Fruit fly (Drosophila melanogaster): Measurements from ENCODE around the gene Smg6.

The Smg6 gene

DNA sequence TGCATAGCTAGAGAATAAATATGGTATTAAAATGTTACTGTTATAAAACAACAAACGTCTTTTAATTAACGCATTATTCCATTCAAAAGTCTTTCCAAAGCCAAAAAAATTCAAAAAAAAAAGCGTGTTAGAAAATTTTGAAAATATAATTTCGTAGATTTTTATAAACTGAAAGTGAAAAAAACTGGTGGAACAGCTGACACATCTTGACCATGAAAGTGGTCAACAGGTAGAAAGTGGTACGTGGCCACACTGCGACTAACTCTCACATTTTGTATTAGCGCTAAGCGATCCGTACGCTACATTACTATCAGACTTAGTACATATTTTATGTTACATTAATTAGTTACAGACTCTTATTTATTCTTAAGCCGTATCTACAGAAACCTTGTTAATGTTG lies 37.6 kb upstream of the Smg6 start, which contains the start of gene CG11836:
Gene CG11836, plus strand, starts transcription at position 256 of the 400 bp plus-strand sequence.
- no peak for TF ChIP-seq CG33017 (tag; optimal IDR thresholded peaks at IDR 0.05)
- TF ChIP-seq CG1620 (GFP tag; optimal IDR thresholded peaks at IDR 0.05) = no peak
- TF ChIP-seq kay (GFP tag; ENCODE audit: borderline replicate concordance) = no peak
- no peak for TF ChIP-seq cnc (optimal IDR thresholded peaks at IDR 0.05)
- no peak for TF ChIP-seq tj (GFP tag; optimal IDR thresholded peaks at IDR 0.05)
- TF ChIP-seq toe (GFP tag; optimal IDR thresholded peaks at IDR 0.05) = no peak
- no peak for TF ChIP-seq Crg-1 (GFP tag; optimal IDR thresholded peaks at IDR 0.05)
- no peak for TF ChIP-seq ovo (GFP tag; optimal IDR thresholded peaks at IDR 0.05)
- TF ChIP-seq CG7045 (GFP tag; optimal IDR thresholded peaks at IDR 0.05) = no peak
- no peak for TF ChIP-seq CG11617 (GFP tag; optimal IDR thresholded peaks at IDR 0.05)
- no peak for TF ChIP-seq Mnt (GFP tag; optimal IDR thresholded peaks at IDR 0.05)
- TF ChIP-seq pad (GFP tag; optimal IDR thresholded peaks at IDR 0.05) = no peak
- TF ChIP-seq CG5204 (GFP tag; optimal IDR thresholded peaks at IDR 0.05) = no peak
- no peak for TF ChIP-seq bab1 (GFP tag; optimal IDR thresholded peaks at IDR 0.05)
- TF ChIP-seq cic (GFP tag; optimal IDR thresholded peaks at IDR 0.05) = no peak
- no peak for TF ChIP-seq Clk (GFP tag; optimal IDR thresholded peaks at IDR 0.05)
- TF ChIP-seq Hr96 (GFP tag; optimal IDR thresholded peaks at IDR 0.05) = no peak
- no peak for TF ChIP-seq CG7101 (tag; optimal IDR thresholded peaks at IDR 0.05)

dm6 chr3R:25069569-25069968 lies 36.3 kb upstream of the Smg6 start, which contains the start of the genes Stt3B and CG11839:
Gene Stt3B (minus strand): TSS chr3R:25069637.
Gene CG11839 (plus strand): TSS chr3R:25069927.
- TF ChIP-seq CG14711 (tag; optimal IDR thresholded peaks at IDR 0.05) (peak; percentile 69), CG7101 (tag; optimal IDR thresholded peaks at IDR 0.05) (peak; percentile 76), CG5204 (GFP tag; optimal IDR thresholded peaks at IDR 0.05) (no peak), Hr96 (GFP tag; optimal IDR thresholded peaks at IDR 0.05) (no peak), cic (GFP tag; optimal IDR thresholded peaks at IDR 0.05) (no peak), bab1 (GFP tag; optimal IDR thresholded peaks at IDR 0.05) (peak; percentile 84), CG11617 (GFP tag; optimal IDR thresholded peaks at IDR 0.05) (peak; percentile 77), Mnt (GFP tag; optimal IDR thresholded peaks at IDR 0.05) (peak; percentile 82), toe (GFP tag; optimal IDR thresholded peaks at IDR 0.05) (peak; percentile 88), tj (GFP tag; optimal IDR thresholded peaks at IDR 0.05) (peak; percentile 56), CG33017 (tag; optimal IDR thresholded peaks at IDR 0.05) (peak; percentile 48), CG12768 (GFP tag; optimal IDR thresholded peaks at IDR 0.05) (peak; percentile 33), Clk (GFP tag; optimal IDR thresholded peaks at IDR 0.05) (peak; percentile 51), Crg-1 (GFP tag; optimal IDR thresholded peaks at IDR 0.05) (peak; percentile 45), CG7045 (GFP tag; optimal IDR thresholded peaks at IDR 0.05) (peak; percentile 54), cnc (optimal IDR thresholded peaks at IDR 0.05) (no peak), ovo (GFP tag; optimal IDR thresholded peaks at IDR 0.05) (peak; percentile 45), CG1620 (GFP tag; optimal IDR thresholded peaks at IDR 0.05) (peak; percentile 88), pad (GFP tag; optimal IDR thresholded peaks at IDR 0.05) (peak; percentile 46), kay (GFP tag; ENCODE audit: borderline replicate concordance) (no peak)

dm6 chr3R:25066856-25067255 lies 33.6 kb upstream of the Smg6 start:
- no peak for TF ChIP-seq CG1620 (GFP tag; optimal IDR thresholded peaks at IDR 0.05)
- no peak for TF ChIP-seq CG14711 (tag; optimal IDR thresholded peaks at IDR 0.05)
- TF ChIP-seq Mnt (GFP tag; optimal IDR thresholded peaks at IDR 0.05) = no peak
- TF ChIP-seq CG11617 (GFP tag; optimal IDR thresholded peaks at IDR 0.05) = no peak
- TF ChIP-seq pad (GFP tag; optimal IDR thresholded peaks at IDR 0.05) = no peak
- TF ChIP-seq toe (GFP tag; optimal IDR thresholded peaks at IDR 0.05) = no peak

DNA sequence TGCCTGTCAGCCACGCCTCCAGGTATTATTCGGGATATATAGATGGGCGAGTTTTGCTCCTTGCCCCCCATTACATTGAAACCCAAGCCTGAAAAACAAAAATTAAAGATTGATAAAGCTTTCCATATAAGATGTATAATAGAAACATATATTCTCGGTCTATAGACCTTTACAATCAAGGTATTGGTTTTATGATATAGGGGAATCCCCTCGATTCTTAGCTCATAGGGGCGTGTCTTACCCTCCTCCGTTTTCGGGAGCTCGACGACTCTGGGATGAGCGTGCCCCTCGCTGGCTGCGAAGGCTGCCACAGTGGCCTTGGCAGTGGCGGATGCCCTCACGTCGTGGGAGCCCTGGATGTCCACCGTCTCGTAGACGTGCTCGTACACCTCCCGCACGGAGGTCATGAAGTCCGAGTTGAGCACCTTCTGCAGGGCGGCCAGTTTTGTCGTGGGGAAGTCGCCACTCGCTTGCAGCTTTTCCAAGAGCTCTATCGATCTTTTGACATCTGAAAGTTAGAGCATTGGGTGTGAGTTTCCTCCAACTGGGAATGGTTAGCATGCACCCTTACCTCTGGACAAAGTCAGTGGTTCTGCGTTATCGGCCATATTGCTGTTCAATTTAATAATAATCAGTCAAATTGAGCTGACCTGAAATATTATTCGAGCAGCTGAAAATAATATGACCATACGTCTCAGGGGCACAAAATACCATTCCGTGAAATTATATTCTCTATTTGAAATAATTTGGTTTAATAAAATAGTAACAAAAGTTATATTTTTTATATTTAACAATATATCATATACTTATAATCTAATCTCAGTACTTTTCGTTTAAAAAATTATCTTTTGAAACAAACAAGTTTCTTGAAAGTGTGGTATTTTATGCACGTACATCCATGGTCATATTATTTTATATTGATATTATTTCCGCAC lies 31.9 kb upstream of the Smg6 start, which contains the start of the genes veli and PQBP1:
Gene veli, minus strand, starts transcription at position 685 of the 935 bp plus-strand sequence.
Gene PQBP1, plus strand, starts transcription at position 885 of the 935 bp plus-strand sequence.
- peak; percentile 18 for TF ChIP-seq CG14711 (tag; optimal IDR thresholded peaks at IDR 0.05)
- no peak for TF ChIP-seq CG1620 (GFP tag; optimal IDR thresholded peaks at IDR 0.05)

DNA sequence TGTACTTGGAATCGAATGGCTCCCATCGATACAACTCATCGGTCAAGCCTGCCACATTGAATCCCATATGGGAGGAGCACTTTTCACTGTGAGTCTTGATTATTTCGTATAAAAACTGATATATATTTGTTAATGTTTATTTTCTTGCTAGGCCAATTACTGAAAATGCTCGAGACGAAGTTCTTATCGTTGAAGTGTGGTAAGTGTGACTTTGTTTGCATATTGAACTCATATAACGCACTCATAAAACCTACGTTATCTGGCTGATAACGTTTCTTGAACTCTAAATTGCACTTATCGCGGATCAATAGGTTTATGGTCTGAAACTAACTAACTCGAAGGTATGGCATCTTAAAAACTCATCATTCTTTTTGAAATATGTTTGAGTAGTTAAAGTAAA lies 27.2 kb upstream of the Smg6 start:
- TF ChIP-seq CG5204 (GFP tag; optimal IDR thresholded peaks at IDR 0.05) (no peak), kay (GFP tag; ENCODE audit: borderline replicate concordance) (peak; percentile 7)

dm6 chr3R:25056488-25057157 lies 23.4 kb upstream of the Smg6 start:
- TF ChIP-seq pad (GFP tag; optimal IDR thresholded peaks at IDR 0.05) (peak; percentile 93), ovo (GFP tag; optimal IDR thresholded peaks at IDR 0.05) (peak; percentile 86), kay (GFP tag; ENCODE audit: borderline replicate concordance) (peak; percentile 86), CG12768 (GFP tag; optimal IDR thresholded peaks at IDR 0.05) (peak; percentile 8), cic (GFP tag; optimal IDR thresholded peaks at IDR 0.05) (peak; percentile 56), CG7101 (tag; optimal IDR thresholded peaks at IDR 0.05) (no peak)

Data from whole organism, adult.